Worm (Caenorhabditis elegans): ENCODE data around the gene F22B7.9.

DNA sequence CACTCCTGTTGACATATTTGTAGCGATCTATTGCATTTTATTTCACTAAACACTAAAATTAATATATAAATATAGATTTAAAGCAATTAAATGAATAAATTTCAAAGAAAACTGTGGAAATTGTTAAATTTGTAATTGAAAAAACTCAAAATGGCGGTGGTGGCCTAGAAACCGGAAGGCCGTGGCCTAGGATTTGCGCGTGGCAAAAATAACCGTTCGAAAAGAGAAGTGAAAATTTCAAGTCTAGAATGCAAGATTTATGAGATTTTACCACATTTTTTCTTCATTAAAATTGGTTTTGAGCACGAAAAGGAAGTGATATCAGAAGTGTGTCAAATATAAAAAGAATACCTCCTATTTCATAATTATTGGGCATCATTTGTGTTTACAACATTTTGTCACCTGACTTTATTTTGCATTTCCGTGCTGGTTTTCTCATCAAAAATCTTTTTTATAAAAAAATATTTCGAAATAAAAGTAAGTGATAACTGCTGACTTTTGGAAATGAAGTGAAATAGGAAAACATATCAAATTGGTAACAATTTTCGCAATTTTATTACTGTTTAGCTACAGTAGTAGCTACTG, 30.0 kb upstream of the F22B7.9 start, which contains the start of gene fli-1:
- no peak for TF ChIP-seq ceh-62 (tag; optimal IDR thresholded peaks at IDR 0.05)
- TF ChIP-seq ceh-82 (tag; optimal IDR thresholded peaks at IDR 0.05), result no peak
- TF ChIP-seq egl-27 (tag; optimal IDR thresholded peaks at IDR 0.05), result no peak
- no peak for TF ChIP-seq lin-13 (GFP tag; optimal IDR thresholded peaks at IDR 0.05)
- TF ChIP-seq ZK546.5 (tag; optimal IDR thresholded peaks at IDR 0.05), result no peak
- no peak for TF ChIP-seq nhr-28 (tag; optimal IDR thresholded peaks at IDR 0.05)
- TF ChIP-seq F26F4.8 (GFP tag; conservative IDR thresholded peaks at IDR 0.05), result no peak
- TF ChIP-seq R02D3.7 (tag; optimal IDR thresholded peaks at IDR 0.05), result no peak
- TF ChIP-seq fos-1 (tag; optimal IDR thresholded peaks at IDR 0.05), result no peak

All from whole organism, L4 larva.